Worm (Caenorhabditis elegans) whole organism, early embryonic: ENCODE measurements around the gene cnc-3.
A peak's percentile ranks its signal among the peaks of the same experiment; 100 is the strongest.

Experiments
- B0310.2 ChIP-seq: sonication (generic microtip); optimal IDR thresholded peaks from 2 replicates; lab custom pipeline; 2016; ENCODE audit warnings: mild to moderate bottlenecking, missing genetic modification characterization, missing compliant biosample characterization
- F13C5.2 ChIP-seq: sonication (generic microtip); optimal IDR thresholded peaks from 2 replicates; lab custom pipeline; 2017; ENCODE audit warnings: mild to moderate bottlenecking, missing genetic modification characterization, inconsistent platforms, missing compliant biosample characterization
- aly-1 ChIP-seq: sonication (generic microtip); optimal IDR thresholded peaks from 2 replicates; lab custom pipeline; 2016; ENCODE audit warnings: missing genetic modification characterization, missing compliant biosample characterization
- ama-1 ChIP-seq: fragments of 150-350 bp; optimal IDR thresholded peaks from 2 replicates; lab custom pipeline; 2014
- ceh-13 ChIP-seq: fragments of 200-800 bp; sonication (Bioruptor generic); optimal IDR thresholded peaks from 2 replicates; lab custom pipeline; 2018; ENCODE audit warnings: mild to moderate bottlenecking, missing genetic modification characterization, missing compliant biosample characterization
- ceh-36 ChIP-seq: sonication (generic microtip); optimal IDR thresholded peaks from 2 replicates; lab custom pipeline; 2016; ENCODE audit warnings: missing genetic modification characterization, inconsistent platforms, missing compliant biosample characterization
- ets-7 ChIP-seq: sonication (generic microtip); optimal IDR thresholded peaks from 2 replicates; lab custom pipeline; 2016; ENCODE audit warnings: missing genotype, missing genetic modification characterization, missing compliant biosample characterization
- flt-1 ChIP-seq: fragments of 200-800 bp; sonication (Bioruptor generic); IDR thresholded peaks from 2 replicates; pipeline ENCODE4 v1.3.6; 2022; ENCODE audit warnings: missing genetic modification characterization, missing compliant biosample characterization
- hmbx-1 ChIP-seq: sonication (generic microtip); optimal IDR thresholded peaks from 2 replicates; lab custom pipeline; 2016; ENCODE audit warnings: mild to moderate bottlenecking, missing genetic modification characterization, missing compliant biosample characterization
- hmg-4 ChIP-seq: fragments of 200-800 bp; sonication (Bioruptor generic); optimal IDR thresholded peaks from 2 replicates; lab custom pipeline; 2018; ENCODE audit warnings: mild to moderate bottlenecking, missing genetic modification characterization, missing compliant biosample characterization
- hnd-1 ChIP-seq: sonication (generic microtip); optimal IDR thresholded peaks from 2 replicates; lab custom pipeline; 2016; ENCODE audit warnings: missing genetic modification characterization, missing compliant biosample characterization
- pes-1 ChIP-seq: fragments of 200-800 bp; sonication (Bioruptor generic); IDR thresholded peaks from 2 replicates; pipeline ENCODE4 v1.3.6; 2022; ENCODE audit warnings: missing genetic modification reagents, missing genetic modification characterization, missing compliant biosample characterization
- scrt-1 ChIP-seq: fragments of 200-800 bp; sonication (Bioruptor generic); IDR thresholded peaks from 2 replicates; pipeline ENCODE4 v1.3.6; 2022; ENCODE audit warnings: missing genetic modification characterization, missing compliant biosample characterization
- sea-1 ChIP-seq: fragments of 200-800 bp; sonication (Bioruptor generic); conservative IDR thresholded peaks from 2 replicates; pipeline ENCODE4 v1.3.6; 2022; ENCODE audit warnings: missing genetic modification characterization, missing compliant biosample characterization
- tbx-11 ChIP-seq: fragments of 200-800 bp; sonication (Bioruptor generic); IDR thresholded peaks from 2 replicates; pipeline ENCODE4 v1.3.6; 2022; ENCODE audit warnings: missing genetic modification characterization, missing compliant biosample characterization
- tbx-37 ChIP-seq: fragments of 200-800 bp; sonication (Bioruptor generic); conservative IDR thresholded peaks from 2 replicates; pipeline ENCODE4 v1.3.6; 2022; ENCODE audit warnings: missing genetic modification reagents, missing genetic modification characterization, missing compliant biosample characterization
- tra-4 ChIP-seq: sonication (generic microtip); optimal IDR thresholded peaks from 2 replicates; lab custom pipeline; 2017; ENCODE audit warnings: missing genetic modification characterization, missing compliant biosample characterization

cnc-3 gene

DNA sequence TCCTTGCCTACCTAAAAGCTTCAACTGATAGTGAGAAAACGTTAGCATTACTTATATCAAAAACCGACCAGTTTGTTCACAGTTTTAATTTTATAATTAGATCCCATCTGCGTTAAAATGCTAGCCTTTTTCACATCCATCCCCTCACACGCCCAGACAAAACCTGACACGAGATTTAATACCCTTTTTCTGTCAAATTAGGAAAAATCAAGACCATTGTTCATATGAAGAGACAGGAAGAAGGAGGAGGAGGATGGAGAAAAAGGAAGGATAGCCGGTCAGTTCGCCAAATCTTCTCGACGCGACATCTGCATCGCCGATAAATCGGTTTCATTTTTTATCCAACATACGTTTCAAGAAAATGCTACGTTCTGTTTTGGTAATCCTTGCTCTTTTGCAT, at the start of gene cnc-3:
cnc-3 (plus strand) TSS at position 281 of the 400 bp plus-strand sequence.
- TF ChIP-seq sea-1 (GFP tag; lab: Robert Waterston, UW): no peak
- TF ChIP-seq hnd-1: no peak
- no peak for TF ChIP-seq ceh-36 (tag; lab: Kevin White, UChicago)
- no peak for TF ChIP-seq ets-7 (tag; lab: Kevin White, UChicago)
- TF ChIP-seq tbx-37 (GFP tag; lab: Robert Waterston, UW): no peak
- no peak for TF ChIP-seq ama-1 (lab: Kevin White, UChicago)
- TF ChIP-seq B0310.2 (tag; lab: Kevin White, UChicago): no peak
- TF ChIP-seq hmbx-1: no peak
- no peak for TF ChIP-seq F13C5.2 (tag; lab: Kevin White, UChicago)
- TF ChIP-seq hmg-4 (GFP tag; lab: Kevin White, UChicago): no peak
- no peak for TF ChIP-seq pes-1 (GFP tag; lab: Robert Waterston, UW)
- no peak for TF ChIP-seq flt-1 (GFP tag; lab: Robert Waterston, UW)
- TF ChIP-seq tra-4 (tag; lab: Kevin White, UChicago): no peak
- no peak for TF ChIP-seq scrt-1 (GFP tag; lab: Robert Waterston, UW)

DNA sequence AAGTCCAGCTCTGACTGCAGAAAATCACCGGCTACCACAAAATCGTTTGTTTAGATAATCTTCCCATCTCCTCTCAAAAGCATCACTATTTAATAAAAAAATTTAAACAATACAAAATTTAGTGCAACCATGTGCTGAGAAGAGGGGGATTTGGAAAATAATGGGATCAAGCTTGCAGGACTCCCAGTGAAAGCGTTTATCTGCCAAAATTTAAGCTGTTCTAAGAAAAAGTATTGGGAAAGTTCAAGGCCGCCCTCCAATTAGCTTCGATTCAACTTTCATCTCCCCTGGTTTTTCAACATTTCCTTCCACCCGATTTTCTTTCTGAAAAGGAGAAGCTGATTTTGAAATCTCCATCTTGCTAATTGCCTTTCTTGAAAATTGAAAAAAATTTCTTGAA, 39.7 kb upstream of the cnc-3 start:
- TF ChIP-seq ceh-13 (GFP tag; lab: Kevin White, UChicago): no peak
- TF ChIP-seq pes-1 (GFP tag; lab: Robert Waterston, UW): no peak
- TF ChIP-seq flt-1 (GFP tag; lab: Robert Waterston, UW): no peak
- TF ChIP-seq sea-1 (GFP tag; lab: Robert Waterston, UW): no peak
- no peak for TF ChIP-seq aly-1
- no peak for TF ChIP-seq scrt-1 (GFP tag; lab: Robert Waterston, UW)
- no peak for TF ChIP-seq ama-1 (lab: Kevin White, UChicago)
- no peak for TF ChIP-seq B0310.2 (tag; lab: Kevin White, UChicago)
- TF ChIP-seq ceh-36 (tag; lab: Kevin White, UChicago): no peak
- no peak for TF ChIP-seq hmg-4 (GFP tag; lab: Kevin White, UChicago)

DNA sequence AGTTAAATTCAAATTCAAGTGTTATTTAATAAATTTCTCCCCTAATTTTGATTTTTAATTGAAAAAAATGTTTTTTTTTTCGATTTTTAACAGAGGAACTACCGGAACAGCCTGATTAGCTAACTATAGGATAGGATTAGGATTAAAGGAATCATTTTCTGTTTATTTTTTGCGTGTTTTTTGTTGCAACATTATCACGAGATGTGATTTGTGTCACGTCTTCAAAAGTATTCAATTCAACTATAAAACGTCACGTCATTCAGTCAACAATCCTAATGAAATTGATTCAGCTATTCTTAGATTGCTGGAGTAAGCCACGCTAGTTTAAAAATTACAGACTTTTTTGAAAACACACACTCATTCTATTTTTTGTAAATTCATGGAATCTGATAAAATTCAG, 37.1 kb upstream of the cnc-3 start:
- no peak for TF ChIP-seq F13C5.2 (tag; lab: Kevin White, UChicago)
- no peak for TF ChIP-seq ets-7 (tag; lab: Kevin White, UChicago)
- no peak for TF ChIP-seq B0310.2 (tag; lab: Kevin White, UChicago)

DNA sequence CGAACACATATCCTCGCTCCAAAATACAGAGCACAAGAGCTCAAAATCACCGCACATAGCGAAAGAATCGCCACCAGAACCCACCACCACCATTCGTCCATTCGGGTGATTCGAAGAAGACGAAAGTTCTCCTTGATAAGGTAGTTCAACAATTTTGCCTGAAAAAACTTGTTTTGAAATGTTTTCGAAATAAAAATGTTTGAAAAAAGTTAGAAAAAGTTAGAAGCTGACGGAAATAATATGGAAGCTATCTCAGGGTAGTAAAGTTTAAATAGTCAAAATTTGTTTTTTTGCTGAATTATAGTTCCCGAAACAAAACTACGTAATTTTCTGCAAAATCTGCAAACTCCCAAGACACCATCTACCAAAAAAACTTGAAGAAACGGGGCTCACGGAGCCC, 36.3 kb upstream of the cnc-3 start, which contains the start of gene snt-5:
snt-5 (minus strand) TSS at position 101 of the 400 bp plus-strand sequence.
- no peak for TF ChIP-seq hnd-1
- TF ChIP-seq flt-1 (GFP tag; lab: Robert Waterston, UW): no peak
- TF ChIP-seq aly-1: no peak
- TF ChIP-seq scrt-1 (GFP tag; lab: Robert Waterston, UW): no peak
- TF ChIP-seq B0310.2 (tag; lab: Kevin White, UChicago): no peak
- no peak for TF ChIP-seq tbx-37 (GFP tag; lab: Robert Waterston, UW)
- TF ChIP-seq ceh-36 (tag; lab: Kevin White, UChicago): no peak

DNA sequence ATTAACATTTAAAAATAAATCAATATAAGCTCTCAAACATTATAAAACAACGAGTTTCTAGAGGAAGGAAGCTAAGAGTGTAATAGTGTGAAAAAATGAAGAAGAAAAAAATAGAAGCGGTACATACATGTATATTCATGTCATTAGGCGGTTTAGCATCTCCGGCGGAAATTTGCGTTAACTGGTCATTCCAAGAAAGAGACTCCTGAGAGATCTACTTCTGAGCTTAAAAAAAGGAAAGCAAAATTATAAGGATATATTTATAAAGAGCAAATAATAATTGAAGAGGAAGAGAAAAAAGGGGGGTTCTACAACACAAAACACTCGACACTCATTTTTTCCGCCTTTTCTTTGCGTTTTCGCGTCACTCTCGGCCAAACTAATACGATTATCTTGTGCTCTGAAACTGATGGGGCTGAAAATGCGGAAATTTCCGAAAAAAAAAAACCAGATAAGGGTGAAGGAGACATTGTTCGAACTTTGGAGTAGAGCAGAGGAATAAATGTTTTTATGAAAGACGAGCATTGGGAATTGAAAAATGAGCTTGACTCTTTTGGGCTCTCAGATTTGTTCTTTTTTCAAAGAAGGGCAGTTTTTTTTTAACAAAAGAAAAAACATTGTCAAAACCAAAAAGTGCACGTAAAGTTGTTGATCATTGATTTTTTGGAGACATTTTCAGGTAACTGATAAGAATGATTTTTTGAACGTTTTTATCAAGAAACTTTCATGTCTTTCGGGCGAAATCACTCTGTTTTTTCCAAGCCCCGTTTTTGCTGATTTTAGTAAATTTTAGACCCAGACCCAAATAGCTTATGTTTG, 33.0 kb upstream of the cnc-3 start:
- TF ChIP-seq tbx-37 (GFP tag; lab: Robert Waterston, UW) (no peak), ceh-36 (tag; lab: Kevin White, UChicago) (no peak), aly-1 (no peak), ets-7 (tag; lab: Kevin White, UChicago) (no peak), F13C5.2 (tag; lab: Kevin White, UChicago) (no peak), pes-1 (GFP tag; lab: Robert Waterston, UW) (no peak), ama-1 (lab: Kevin White, UChicago) (no peak), hnd-1 (no peak), tbx-11 (GFP tag; lab: Robert Waterston, UW) (no peak), hmbx-1 (no peak), flt-1 (GFP tag; lab: Robert Waterston, UW) (no peak), sea-1 (GFP tag; lab: Robert Waterston, UW) (no peak)

DNA sequence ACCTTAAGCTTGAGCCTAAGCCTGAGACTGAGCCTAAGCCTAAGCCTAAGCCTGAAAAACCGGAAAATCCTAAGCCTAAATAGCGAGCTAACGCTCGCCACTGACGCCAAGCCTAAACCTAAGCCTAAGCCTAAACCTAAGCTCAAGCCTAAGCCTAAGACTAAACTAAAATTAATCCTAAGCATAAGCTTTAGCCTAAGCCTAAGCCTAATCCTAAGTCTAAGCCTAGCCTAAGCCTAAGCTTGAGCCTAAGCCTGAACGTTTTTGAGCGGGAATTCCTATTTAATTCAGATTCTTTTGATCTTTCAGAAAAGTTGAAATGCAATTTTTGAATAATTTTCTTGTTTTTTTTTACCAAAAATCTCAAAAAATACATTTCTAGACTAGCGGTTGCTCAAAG, 31.6 kb upstream of the cnc-3 start:
- no peak for TF ChIP-seq B0310.2 (tag; lab: Kevin White, UChicago)
- TF ChIP-seq tra-4 (tag; lab: Kevin White, UChicago): no peak
- peak; percentile 83 for TF ChIP-seq ceh-36 (tag; lab: Kevin White, UChicago)
- no peak for TF ChIP-seq sea-1 (GFP tag; lab: Robert Waterston, UW)
- no peak for TF ChIP-seq ets-7 (tag; lab: Kevin White, UChicago)

DNA sequence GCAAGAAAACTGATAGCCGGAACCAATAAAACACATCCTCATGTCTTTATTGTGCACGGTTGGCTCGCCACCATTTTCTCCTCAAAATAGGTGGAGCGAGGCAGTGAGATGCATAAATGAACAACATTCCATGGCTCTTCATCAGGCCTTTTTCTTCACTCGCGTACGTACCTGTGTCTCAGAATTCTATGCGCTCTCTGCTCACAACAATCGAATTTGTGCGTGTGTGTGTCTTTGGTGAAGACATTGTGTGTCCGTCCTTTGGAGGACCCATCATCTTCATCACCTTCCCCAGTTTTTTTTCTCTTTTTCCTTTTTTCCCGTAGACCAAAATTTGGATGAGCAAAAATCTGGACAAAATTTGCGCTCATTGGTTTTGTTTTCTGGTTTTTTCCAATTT, 25.5 kb upstream of the cnc-3 start:
- TF ChIP-seq hnd-1 (no peak), pes-1 (GFP tag; lab: Robert Waterston, UW) (no peak), ama-1 (lab: Kevin White, UChicago) (no peak), scrt-1 (GFP tag; lab: Robert Waterston, UW) (no peak), sea-1 (GFP tag; lab: Robert Waterston, UW) (no peak), B0310.2 (tag; lab: Kevin White, UChicago) (no peak), tbx-37 (GFP tag; lab: Robert Waterston, UW) (no peak), ets-7 (tag; lab: Kevin White, UChicago) (no peak), flt-1 (GFP tag; lab: Robert Waterston, UW) (no peak), hmbx-1 (no peak)

DNA sequence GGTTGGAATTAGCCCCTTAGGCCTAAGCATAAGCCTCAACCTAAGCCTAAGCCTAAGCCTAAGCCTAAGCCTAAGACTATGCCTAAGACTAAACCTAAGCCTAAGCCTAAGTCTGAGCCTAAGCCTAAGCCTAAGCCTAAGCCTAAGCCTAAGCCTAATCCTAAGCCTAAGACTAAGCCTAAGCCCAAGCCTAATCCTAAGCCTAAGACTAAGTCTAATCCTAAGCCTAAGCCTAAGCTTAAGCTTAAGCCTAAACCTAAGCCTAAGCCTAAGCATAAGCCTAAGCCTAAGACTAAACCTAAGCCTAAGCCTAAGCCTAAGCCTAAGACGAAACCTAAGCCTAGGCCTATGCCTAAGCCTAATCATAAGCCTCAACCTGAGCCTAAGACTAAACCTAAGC, 24.5 kb upstream of the cnc-3 start:
- TF ChIP-seq B0310.2 (tag; lab: Kevin White, UChicago) (no peak), ama-1 (lab: Kevin White, UChicago) (no peak), tbx-37 (GFP tag; lab: Robert Waterston, UW) (no peak), ceh-36 (tag; lab: Kevin White, UChicago) (peak; percentile 96), ceh-13 (GFP tag; lab: Kevin White, UChicago) (no peak)
